Fruit fly (Drosophila melanogaster) ovary, adult (tissue): ENCODE measurements around the gene RpS7.

Experiments used
- CG17801 ChIP-seq: fragments of 200-800 bp; optimal IDR thresholded peaks from 2 replicates; lab custom pipeline; 2019; ENCODE audit warnings: missing biosample characterization, mild to moderate bottlenecking, missing genetic modification characterization, moderate library complexity; ENCODE audit not compliant: partially characterized antibody

Gene RpS7

dm6 chr3R:30176314-30176713, 32.5 kb downstream of the RpS7 start:
- no peak for TF ChIP-seq CG17801 (GFP tag; lab: Kevin White, UChicago)

dm6 chr3R:30175045-30175589, 33.7 kb downstream of the RpS7 start:
- TF ChIP-seq CG17801 (GFP tag; lab: Kevin White, UChicago), result no peak

- TF ChIP-seq CG17801 (GFP tag; lab: Kevin White, UChicago), result no peak
Observed at dm6 chr3R:30174160-30175002, 34.4 kb downstream of the RpS7 start, which contains the start of gene Mlc2. Gene Mlc2 (minus strand): TSS chr3R:30174551.

dm6 chr3R:30170671-30171667, 37.9 kb downstream of the RpS7 start, which contains the start of gene Rsod:
Gene Rsod (minus strand): TSS chr3R:30171207.
- TF ChIP-seq CG17801 (GFP tag; lab: Kevin White, UChicago), result no peak

dm6 chr3R:30166159-30166784, 42.5 kb downstream of the RpS7 start, which contains the start of gene VhaAC45RP:
Gene VhaAC45RP (minus strand): TSS chr3R:30166419.
- TF ChIP-seq CG17801 (GFP tag; lab: Kevin White, UChicago), result no peak

- TF ChIP-seq CG17801 (GFP tag; lab: Kevin White, UChicago), result no peak
Observed at dm6 chr3R:30164162-30164561, 44.7 kb downstream of the RpS7 start.

dm6 chr3R:30163228-30163627, 45.6 kb downstream of the RpS7 start:
- TF ChIP-seq CG17801 (GFP tag; lab: Kevin White, UChicago), result no peak

dm6 chr3R:30160312-30160942, 48.4 kb downstream of the RpS7 start, which contains the start of gene CG11498:
Gene CG11498 (minus strand): TSS chr3R:30160473.
- no peak for TF ChIP-seq CG17801 (GFP tag; lab: Kevin White, UChicago)
